Worm (Caenorhabditis elegans) whole organism, young adult: Measurements from ENCODE around the gene C35A5.3.

Experiments used
- hlh-26 ChIP-seq: fragments of 200-800 bp; sonication (Bioruptor generic); conservative IDR thresholded peaks from 2 replicates; pipeline ENCODE4 v1.3.6; 2022; ENCODE audit warnings: missing genetic modification reagents, missing genetic modification characterization, missing compliant biosample characterization
- lin-54 ChIP-seq: fragments of 200-800 bp; sonication (Bioruptor generic); optimal IDR thresholded peaks from 2 replicates; lab custom pipeline; 2018; ENCODE audit warnings: mild to moderate bottlenecking, missing genetic modification characterization, missing compliant biosample characterization

- no peak for TF ChIP-seq hlh-26
- no peak for TF ChIP-seq lin-54
Observed at ce11 chrV:10536095-10536691, 35.0 kb upstream of the C35A5.3 start, which contains the start of gene ppm-1.A.
